Fruit fly (Drosophila melanogaster) whole organism, embryonic: Measurements from ENCODE around the gene CG10064.

Experiments used
- Bgb ChIP-seq: fragments of 200-800 bp; sonication (Bioruptor generic); IDR thresholded peaks from 2 replicates; pipeline ENCODE4 v1.3.6; 2022; ENCODE audit warnings: missing biosample characterization, missing genetic modification characterization; ENCODE audit not compliant: partially characterized antibody
- BtbVII ChIP-seq: fragments of 200-800 bp; sonication (Bioruptor generic); optimal IDR thresholded peaks from 3 replicates; lab custom pipeline; 2017; ENCODE audit warnings: missing biosample characterization, mild to moderate bottlenecking, missing genetic modification characterization
- CG10321 ChIP-seq: fragments of 200-800 bp; sonication (Bioruptor generic); IDR thresholded peaks from 2 replicates; pipeline ENCODE4 v1.3.6; 2022; ENCODE audit warnings: missing biosample characterization, missing genetic modification characterization
- CG10431 ChIP-seq: fragments of 200-800 bp; sonication (Bioruptor generic); optimal IDR thresholded peaks from 3 replicates; lab custom pipeline; 2018; ENCODE audit warnings: missing biosample characterization, mild to moderate bottlenecking, missing genetic modification characterization
- CG11456 ChIP-seq: fragments of 200-800 bp; sonication (Bioruptor generic); IDR thresholded peaks from 3 replicates; pipeline ENCODE4 v1.3.6; 2022; ENCODE audit warnings: missing biosample characterization, missing genetic modification characterization
- CG12659 ChIP-seq: fragments of 200-800 bp; sonication (Bioruptor generic); optimal IDR thresholded peaks from 3 replicates; lab custom pipeline; 2017; ENCODE audit warnings: mild to moderate bottlenecking, missing biosample characterization, missing genetic modification reagents, missing genetic modification characterization
- CG13287 ChIP-seq: fragments of 200-800 bp; sonication (Bioruptor generic); IDR thresholded peaks from 2 replicates; pipeline ENCODE4 v1.3.6; 2022; ENCODE audit warnings: missing biosample characterization, missing genetic modification characterization; ENCODE audit not compliant: partially characterized antibody
- CG1603 ChIP-seq: fragments of 200-800 bp; sonication (Bioruptor generic); optimal IDR thresholded peaks from 2 replicates; lab custom pipeline; 2019; ENCODE audit warnings: missing biosample characterization, mild to moderate bottlenecking, missing genetic modification characterization, moderate library complexity
- CG17912 ChIP-seq: fragments of 200-800 bp; sonication (Bioruptor generic); optimal IDR thresholded peaks from 2 replicates; lab custom pipeline; 2018; ENCODE audit warnings: missing biosample characterization, mild to moderate bottlenecking, missing genetic modification characterization
- CG18619 ChIP-seq: fragments of 200-800 bp; sonication (Bioruptor generic); optimal IDR thresholded peaks from 3 replicates; lab custom pipeline; 2017; ENCODE audit warnings: missing biosample characterization, mild to moderate bottlenecking, missing genetic modification characterization
- CG4360 ChIP-seq: fragments of 200-800 bp; sonication (Bioruptor generic); IDR thresholded peaks from 2 replicates; pipeline ENCODE4 v1.3.6; 2022; ENCODE audit warnings: missing biosample characterization, missing genetic modification characterization
- CG6689 ChIP-seq: fragments of 200-800 bp; sonication (Bioruptor generic); IDR thresholded peaks from 2 replicates; pipeline ENCODE4 v1.3.6; 2022; ENCODE audit warnings: missing biosample characterization, missing genetic modification characterization
- CG6813 ChIP-seq: fragments of 200-800 bp; sonication (Bioruptor generic); optimal IDR thresholded peaks from 2 replicates; lab custom pipeline; 2017; ENCODE audit warnings: missing biosample characterization, missing genetic modification characterization, mild to moderate bottlenecking, moderate library complexity, missing genetic modification reagents
- CG9437 ChIP-seq: fragments of 200-800 bp; sonication (Bioruptor generic); optimal IDR thresholded peaks from 2 replicates; lab custom pipeline; 2018; ENCODE audit warnings: missing biosample characterization, mild to moderate bottlenecking, missing genetic modification characterization
- E2f1 ChIP-seq: fragments of 200-800 bp; sonication (Bioruptor generic); IDR thresholded peaks from 2 replicates; pipeline ENCODE4 v1.3.6; 2022; ENCODE audit warnings: missing biosample characterization, missing genetic modification characterization
- Eip74EF ChIP-seq, 2 experiments: fragments of 200-800 bp in 1 of 2; fragments of >200 bp in 1 of 2; sonication (Bioruptor generic) in 1 of 2; optimal IDR thresholded peaks; 2 replicates each; lab custom pipeline; 2017 to 2019; ENCODE audit warnings: missing biosample characterization in 2 of 2, missing genetic modification characterization in 2 of 2, mild to moderate bottlenecking in 1 of 2, moderate library complexity in 1 of 2
- HHEX ChIP-seq: fragments of 200-800 bp; sonication (Bioruptor generic); optimal IDR thresholded peaks from 3 replicates; lab custom pipeline; 2017; ENCODE audit warnings: missing biosample characterization, mild to moderate bottlenecking, missing genetic modification characterization, missing genetic modification reagents
- Myb ChIP-seq: fragments of 200-800 bp; sonication (Bioruptor generic); optimal IDR thresholded peaks from 2 replicates; lab custom pipeline; 2016; ENCODE audit warnings: missing biosample characterization, missing genetic modification characterization
- Optix ChIP-seq: fragments of 200-800 bp; sonication (Bioruptor generic); IDR thresholded peaks from 3 replicates; pipeline ENCODE4 v1.3.6; 2022; ENCODE audit warnings: missing biosample characterization, missing genetic modification characterization
- Scr ChIP-seq: fragments of 200-800 bp; sonication (Bioruptor generic); IDR thresholded peaks from 2 replicates; pipeline ENCODE4 v1.3.6; 2022; ENCODE audit warnings: missing biosample characterization, missing genetic modification characterization; ENCODE audit not compliant: partially characterized antibody
- Sin3A ChIP-seq: fragments of >200 bp; optimal IDR thresholded peaks from 2 replicates; lab custom pipeline; 2018
- Trl ChIP-seq, 3 experiments: fragments of >200 bp in 2 of 3; fragments of 200-800 bp in 1 of 3; sonication (Bioruptor generic) in 1 of 3; optimal IDR thresholded peaks; 2 replicates in 1 of 3; 3 replicates in 2 of 3; lab custom pipeline; 2016 to 2017; ENCODE audit warnings: missing biosample characterization in 1 of 3, missing genetic modification characterization in 1 of 3
- abd-A ChIP-seq: fragments of 200-800 bp; sonication (Bioruptor generic); optimal IDR thresholded peaks from 3 replicates; lab custom pipeline; 2019; ENCODE audit warnings: missing biosample characterization, mild to moderate bottlenecking, missing genetic modification characterization, moderate library complexity
- aop ChIP-seq: fragments of 200-800 bp; sonication (Bioruptor generic); IDR thresholded peaks from 2 replicates; pipeline ENCODE4 v1.3.6; 2022; ENCODE audit warnings: missing biosample characterization, missing genetic modification characterization
- az2 ChIP-seq: fragments of 200-800 bp; sonication (Bioruptor generic); optimal IDR thresholded peaks from 3 replicates; lab custom pipeline; 2016; ENCODE audit warnings: missing biosample characterization, missing genetic modification characterization
- bcd ChIP-seq: fragments of 200-800 bp; sonication (Bioruptor generic); optimal IDR thresholded peaks from 2 replicates; lab custom pipeline; 2017; ENCODE audit warnings: missing biosample characterization, mild to moderate bottlenecking, missing genetic modification characterization
- cg ChIP-seq: fragments of 200-800 bp; sonication (Bioruptor generic); optimal IDR thresholded peaks from 3 replicates; lab custom pipeline; 2019; ENCODE audit warnings: missing biosample characterization, mild to moderate bottlenecking, missing genetic modification characterization, moderate library complexity
- corto ChIP-seq: fragments of 200-800 bp; sonication (Bioruptor generic); optimal IDR thresholded peaks from 2 replicates; lab custom pipeline; 2016; ENCODE audit warnings: missing biosample characterization, mild to moderate bottlenecking, missing genetic modification characterization, moderate library complexity
- crol ChIP-seq: fragments of 200-800 bp; sonication (Bioruptor generic); IDR thresholded peaks from 2 replicates; pipeline ENCODE4 v1.3.6; 2022; ENCODE audit warnings: missing biosample characterization, missing genetic modification characterization
- da ChIP-seq: fragments of 200-800 bp; sonication (Bioruptor generic); optimal IDR thresholded peaks from 2 replicates; lab custom pipeline; 2016; ENCODE audit warnings: missing biosample characterization, missing genetic modification characterization
- esg ChIP-seq: fragments of 200-800 bp; sonication (Bioruptor generic); conservative IDR thresholded peaks from 2 replicates; pipeline ENCODE4 v1.3.6; 2022; ENCODE audit warnings: missing biosample characterization, missing genetic modification characterization
- fd3F ChIP-seq: fragments of 200-800 bp; sonication (Bioruptor generic); optimal IDR thresholded peaks from 2 replicates; lab custom pipeline; 2018; ENCODE audit warnings: missing biosample characterization, mild to moderate bottlenecking, missing genetic modification characterization, moderate library complexity
- hkb ChIP-seq, 2 experiments: fragments of 200-800 bp in 1 of 2; fragments of >200 bp in 1 of 2; sonication (Bioruptor generic) in 1 of 2; IDR thresholded peaks in 1 of 2; optimal IDR thresholded peaks in 1 of 2; 2 replicates each; pipeline versions ENCODE4 v1.3.6 to Lab custom; 2017 to 2022; ENCODE audit warnings: missing biosample characterization in 1 of 2, missing genetic modification characterization in 1 of 2
- insv ChIP-seq, 2 experiments: fragments of 200-800 bp; sonication (Bioruptor generic); optimal IDR thresholded peaks; 3 replicates each; lab custom pipeline; 2016 to 2018; ENCODE audit warnings: missing biosample characterization in 2 of 2, missing genetic modification characterization in 2 of 2
- kni ChIP-seq: fragments of 200-800 bp; sonication (Bioruptor generic); optimal IDR thresholded peaks from 3 replicates; lab custom pipeline; 2017; ENCODE audit warnings: mild to moderate bottlenecking, missing biosample characterization, missing genetic modification reagents, missing genetic modification characterization
- lbe ChIP-seq: fragments of 200-800 bp; sonication (Bioruptor generic); optimal IDR thresholded peaks from 2 replicates; lab custom pipeline; 2016; ENCODE audit warnings: missing biosample characterization, mild to moderate bottlenecking, missing genetic modification characterization
- luna ChIP-seq: fragments of 200-800 bp; sonication (Bioruptor generic); optimal IDR thresholded peaks from 2 replicates; lab custom pipeline; 2016; ENCODE audit warnings: missing biosample characterization, missing genetic modification characterization
- mam ChIP-seq: fragments of 200-800 bp; sonication (Bioruptor generic); optimal IDR thresholded peaks from 3 replicates; lab custom pipeline; 2016; ENCODE audit warnings: missing biosample characterization, missing genetic modification characterization
- pnt ChIP-seq: fragments of 200-800 bp; sonication (Bioruptor generic); optimal IDR thresholded peaks from 3 replicates; lab custom pipeline; 2016; ENCODE audit warnings: missing biosample characterization, missing genetic modification characterization
- prd ChIP-seq, 3 experiments: fragments of >200 bp in 2 of 3; fragments of 200-800 bp in 1 of 3; sonication (Bioruptor generic) in 1 of 3; optimal IDR thresholded peaks in 2 of 3; IDR thresholded peaks in 1 of 3; 2 replicates in 2 of 3; 3 replicates in 1 of 3; pipeline versions ENCODE4 v1.3.6 to Lab custom; 2017 to 2022; ENCODE audit warnings: missing biosample characterization in 1 of 3, missing genetic modification characterization in 1 of 3
- sna ChIP-seq: fragments of 200-800 bp; sonication (Bioruptor generic); IDR thresholded peaks from 2 replicates; pipeline ENCODE4 v1.3.6; 2022; ENCODE audit warnings: missing biosample characterization, missing genetic modification characterization; ENCODE audit not compliant: partially characterized antibody
- sob ChIP-seq: fragments of 200-800 bp; sonication (Bioruptor generic); IDR thresholded peaks from 2 replicates; pipeline ENCODE4 v1.3.6; 2022; ENCODE audit warnings: missing biosample characterization, missing genetic modification characterization
- stwl ChIP-seq: fragments of 200-800 bp; sonication (Bioruptor generic); optimal IDR thresholded peaks from 3 replicates; lab custom pipeline; 2018; ENCODE audit warnings: missing biosample characterization, mild to moderate bottlenecking, missing genetic modification characterization, moderate library complexity
- tap ChIP-seq: fragments of 200-800 bp; optimal IDR thresholded peaks from 3 replicates; lab custom pipeline; 2019; ENCODE audit warnings: missing biosample characterization, mild to moderate bottlenecking, missing genetic modification characterization, moderate library complexity
- unc-4 ChIP-seq: fragments of 200-800 bp; sonication (Bioruptor generic); IDR thresholded peaks from 2 replicates; pipeline ENCODE4 v1.3.6; 2022; ENCODE audit warnings: missing biosample characterization, missing genetic modification characterization; ENCODE audit not compliant: partially characterized antibody
- wor ChIP-seq: fragments of 200-800 bp; sonication (Bioruptor generic); IDR thresholded peaks from 2 replicates; pipeline ENCODE4 v1.3.6; 2022; ENCODE audit warnings: missing biosample characterization, missing genetic modification characterization
- zf30C ChIP-seq: fragments of 200-800 bp; sonication (Bioruptor generic); optimal IDR thresholded peaks from 3 replicates; lab custom pipeline; 2018; ENCODE audit warnings: missing biosample characterization, mild to moderate bottlenecking, missing genetic modification characterization

Gene CG10064

DNA sequence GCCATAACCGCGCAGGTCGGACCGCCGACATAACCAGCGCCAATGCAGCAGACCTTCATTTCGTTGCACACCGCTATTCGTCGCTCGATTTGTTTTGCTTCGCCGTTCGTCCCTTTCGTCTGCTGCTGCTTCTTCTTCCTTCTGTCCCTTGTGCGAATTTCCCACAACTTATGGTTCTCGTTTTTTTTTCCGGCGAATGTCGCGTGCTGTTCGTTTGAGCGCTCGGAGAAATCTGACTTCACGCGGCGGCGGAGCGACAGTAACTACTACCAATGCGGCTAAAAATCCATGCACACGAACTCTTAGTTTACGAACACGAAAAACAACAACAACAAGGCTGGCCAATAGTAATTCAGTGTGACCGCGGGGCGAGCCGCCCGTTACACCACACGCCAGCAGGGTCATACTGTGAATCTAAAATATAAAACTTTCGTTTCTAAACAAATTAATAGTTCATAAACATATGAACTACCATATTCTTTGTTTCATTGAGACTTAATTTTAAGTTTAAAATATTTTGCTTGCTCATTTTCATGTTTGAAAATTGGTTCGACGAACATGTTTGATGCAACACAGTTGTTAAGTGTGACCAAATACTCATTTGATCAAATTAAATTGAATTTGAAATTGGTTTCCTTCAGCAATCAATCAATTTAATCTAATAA lies 3.1 kb downstream of the CG10064 start, which contains the start of gene sgl (continued):
- TF ChIP-seq Bgb (GFP tag; lab: Robert Waterston, UW) (peak; percentile 62; the same call in 1 of the 2 replicates), mam (GFP tag; lab: Kevin White, UChicago) (peak; percentile 14), aop (no peak), pnt (GFP tag; lab: Kevin White, UChicago) (no peak), CG6813 (GFP tag; lab: Kevin White, UChicago) (peak; percentile 57), Sin3A (lab: Kevin White, UChicago) (peak; percentile 20), luna (GFP tag; lab: Kevin White, UChicago) (peak; percentile 19), wor (GFP tag; lab: Robert Waterston, UW) (no peak), lbe (GFP tag; lab: Kevin White, UChicago) (no peak), E2f1 (GFP tag; lab: Robert Waterston, UW) (no peak), CG11456 (GFP tag; lab: Robert Waterston, UW) (peak; percentile 66; the same call in 2 of the 3 replicates), sna (GFP tag; lab: Robert Waterston, UW) (peak; percentile 50; the same call in 1 of the 2 replicates), crol (no peak; the same call in 1 of the 2 replicates), cg (GFP tag; lab: Kevin White, UChicago) (peak; percentile 83), Optix (GFP tag; lab: Robert Waterston, UW) (peak; percentile 8; the same call in 1 of the 3 replicates), abd-A (tag; lab: Kevin White, UChicago) (no peak), CG18619 (no peak), kni (peak; percentile 68), CG6689 (GFP tag; lab: Robert Waterston, UW) (peak; percentile 28; the same call in 1 of the 2 replicates), hkb (optimal IDR thresholded peaks at IDR 0.05; lab: Kevin White, UChicago) (peak; percentile 28), hkb (GFP tag; IDR thresholded peaks at IDR 0.05; lab: Robert Waterston, UW) (peak; percentile 23; the same call in 1 of the 2 replicates), Eip74EF (GFP tag; optimal IDR thresholded peaks at IDR 0.05; lab: Kevin White, UChicago) (peak in 1 of 2 experiments; percentile 4), CG1603 (tag; lab: Kevin White, UChicago) (peak; percentile 38), da (GFP tag; lab: Kevin White, UChicago) (no peak), sob (GFP tag; lab: Robert Waterston, UW) (peak; percentile 63; the same call in 1 of the 2 replicates), esg (GFP tag; lab: Robert Waterston, UW) (no peak), prd (optimal IDR thresholded peaks at IDR 0.05; lab: Kevin White, UChicago) (no peak), prd (GFP tag; IDR thresholded peaks at IDR 0.05; lab: Robert Waterston, UW) (no peak), CG9437 (GFP tag; lab: Kevin White, UChicago) (no peak), zf30C (GFP tag; lab: Kevin White, UChicago) (no peak), CG13287 (peak; percentile 74), Trl (optimal IDR thresholded peaks at IDR 0.05; lab: Kevin White, UChicago) (peak in 1 of 2 experiments; percentile 55), Trl (GFP tag; optimal IDR thresholded peaks at IDR 0.05; lab: Kevin White, UChicago) (no peak), CG12659 (GFP tag; lab: Kevin White, UChicago) (peak; percentile 66), bcd (GFP tag; lab: Kevin White, UChicago) (no peak), unc-4 (GFP tag; lab: Robert Waterston, UW) (peak; percentile 48; the same call in 1 of the 2 replicates), CG17912 (GFP tag; lab: Kevin White, UChicago) (peak; percentile 61), CG4360 (GFP tag; lab: Robert Waterston, UW) (peak; percentile 80), tap (tag; lab: Kevin White, UChicago) (no peak), HHEX (GFP tag; lab: Kevin White, UChicago) (peak; percentile 39), Myb (GFP tag; lab: Kevin White, UChicago) (peak; percentile 37), az2 (GFP tag; lab: Kevin White, UChicago) (peak; percentile 20), CG10431 (GFP tag; lab: Kevin White, UChicago) (no peak), insv (GFP tag; optimal IDR thresholded peaks at IDR 0.05; lab: Kevin White, UChicago) (peak; percentile 41 to 93), BtbVII (GFP tag; lab: Kevin White, UChicago) (peak; percentile 66), corto (no peak), CG10321 (GFP tag; lab: Robert Waterston, UW) (no peak), stwl (tag; lab: Kevin White, UChicago) (peak; percentile 99), Scr (GFP tag; lab: Robert Waterston, UW) (peak; percentile 43; the same call in 1 of the 2 replicates), fd3F (no peak)
